Worm (Caenorhabditis elegans): Measurements from ENCODE around the gene rsp-2.
A peak's percentile ranks its signal among the peaks of the same experiment; 100 is the strongest.

Gene rsp-2

DNA sequence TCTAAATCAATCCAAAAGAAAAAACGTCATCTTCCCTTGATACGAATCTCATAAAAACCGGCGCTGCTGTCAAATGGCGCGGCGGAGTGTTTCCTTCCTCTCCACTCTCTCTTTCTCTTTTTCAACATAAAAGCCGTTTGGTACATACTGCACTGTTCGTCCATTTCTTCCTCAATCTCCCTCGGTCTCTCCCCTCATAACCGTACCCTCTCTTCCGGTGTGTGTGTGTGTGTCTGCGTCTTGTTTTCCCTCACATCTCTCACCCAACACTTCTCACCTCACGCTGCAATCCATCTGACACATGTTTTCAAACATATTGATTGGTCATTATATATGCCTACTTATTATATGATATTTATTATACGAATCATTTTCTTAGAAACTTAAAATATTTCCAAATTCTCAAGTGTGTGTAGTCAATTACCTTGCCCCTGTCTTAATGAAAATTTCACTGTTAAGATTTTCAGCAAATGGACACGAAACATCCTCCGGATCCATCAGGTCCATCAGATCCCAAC lies 11.7 kb upstream of the rsp-2 start, which contains the start of the genes aars-1 and rga-1:
TSS of gene aars-1 (minus strand) at position 71 of the 518 bp plus-strand sequence.
TSS of gene rga-1 (plus strand) at position 468 of the 518 bp plus-strand sequence.
- TF ChIP-seq nhr-12 (tag; optimal IDR thresholded peaks at IDR 0.05), result no peak
- no peak for TF ChIP-seq fkh-10 (GFP tag; optimal IDR thresholded peaks at IDR 0.05)
- TF ChIP-seq lir-3 (tag; optimal IDR thresholded peaks at IDR 0.05; ENCODE audit: poor library complexity), result peak; percentile 32
- peak; percentile 28 to 57 for TF ChIP-seq lsy-2 (tag; optimal IDR thresholded peaks at IDR 0.05)
- TF ChIP-seq fkh-8 (tag; optimal IDR thresholded peaks at IDR 0.05), result no peak
- peak in 1 of 2 experiments; percentile 16 for TF ChIP-seq ztf-11 (tag; optimal IDR thresholded peaks at IDR 0.05)
- peak; percentile 14 for TF ChIP-seq skn-1 (tag; optimal IDR thresholded peaks at IDR 0.05)
- peak; percentile 87 for TF ChIP-seq lin-14 (GFP tag; optimal IDR thresholded peaks at IDR 0.05)
- TF ChIP-seq ama-1 (optimal IDR thresholded peaks at IDR 0.05), result no peak
- TF ChIP-seq F16B12.6 (tag; optimal IDR thresholded peaks at IDR 0.05), result no peak
- TF ChIP-seq snu-23 (GFP tag; optimal IDR thresholded peaks at IDR 0.05), result peak; percentile 60
- peak in 1 of 2 experiments; percentile 49 for TF ChIP-seq mdl-1 (tag; optimal IDR thresholded peaks at IDR 0.05)
- TF ChIP-seq aly-2 (tag; optimal IDR thresholded peaks at IDR 0.05), result no peak
- no peak for TF ChIP-seq hlh-17 (GFP tag; optimal IDR thresholded peaks at IDR 0.05; ENCODE audit: borderline replicate concordance)
- TF ChIP-seq xbp-1 (tag; optimal IDR thresholded peaks at IDR 0.05), result peak; percentile 24
- TF ChIP-seq unc-86 (tag; optimal IDR thresholded peaks at IDR 0.05), result no peak
- TF ChIP-seq blmp-1 (tag; optimal IDR thresholded peaks at IDR 0.05), result peak; percentile 88
- TF ChIP-seq jun-1 (tag; optimal IDR thresholded peaks at IDR 0.05), result peak; percentile 42
- TF ChIP-seq sup-37 (GFP tag; optimal IDR thresholded peaks at IDR 0.05), result no peak
- peak; percentile 57 for TF ChIP-seq nhr-71 (tag; optimal IDR thresholded peaks at IDR 0.05)
- TF ChIP-seq sox-4 (tag; optimal IDR thresholded peaks at IDR 0.05), result no peak
- peak; percentile 61 for TF ChIP-seq rnt-1 (tag; optimal IDR thresholded peaks at IDR 0.05)
- TF ChIP-seq mep-1 (tag; optimal IDR thresholded peaks at IDR 0.05), result peak; percentile 76
- TF ChIP-seq swsn-7 (tag; optimal IDR thresholded peaks at IDR 0.05), result peak; percentile 24
- peak; percentile 8 for TF ChIP-seq elt-2 (tag; optimal IDR thresholded peaks at IDR 0.05)
- no peak for TF ChIP-seq ztf-4 (tag; optimal IDR thresholded peaks at IDR 0.05)
- peak in 2 of 3 experiments; percentile 26 to 44 for TF ChIP-seq dpl-1 (GFP tag; optimal IDR thresholded peaks at IDR 0.05)
- TF ChIP-seq ceh-82 (tag; optimal IDR thresholded peaks at IDR 0.05), result peak in 1 of 3 experiments; percentile 52
- no peak for TF ChIP-seq ces-1 (GFP tag; optimal IDR thresholded peaks at IDR 0.05)
- TF ChIP-seq nhr-77 (tag; optimal IDR thresholded peaks at IDR 0.05), result peak; percentile 16
- TF ChIP-seq efl-1 (optimal IDR thresholded peaks at IDR 0.05), result peak; percentile 41 to 47
- TF ChIP-seq efl-1 (GFP tag; optimal IDR thresholded peaks at IDR 0.05 in 1 of 2), result peak; percentile 29 to 91
- peak; percentile 83 for TF ChIP-seq nhr-85 (tag)
- TF ChIP-seq nhr-90 (tag; optimal IDR thresholded peaks at IDR 0.05; ENCODE audit: poor library complexity), result peak; percentile 10
- TF ChIP-seq lin-35 (GFP tag; optimal IDR thresholded peaks at IDR 0.05), result peak in 1 of 2 experiments; percentile 62
- TF ChIP-seq nhr-237 (tag; optimal IDR thresholded peaks at IDR 0.05), result no peak
- TF ChIP-seq nhr-28 (tag; optimal IDR thresholded peaks at IDR 0.05), result no peak
- TF ChIP-seq dsc-1 (tag; optimal IDR thresholded peaks at IDR 0.05), result peak; percentile 36
- peak; percentile 55 for TF ChIP-seq tbx-2 (tag; optimal IDR thresholded peaks at IDR 0.05)
- peak; percentile 33 for TF ChIP-seq nhr-19 (GFP tag; conservative IDR thresholded peaks at IDR 0.05)
- TF ChIP-seq nhr-47 (tag; optimal IDR thresholded peaks at IDR 0.05), result peak; percentile 16
- TF ChIP-seq nhr-20 (tag; optimal IDR thresholded peaks at IDR 0.05), result peak; percentile 68
- no peak for TF ChIP-seq unc-130 (tag; optimal IDR thresholded peaks at IDR 0.05)
- TF ChIP-seq elt-3 (tag; optimal IDR thresholded peaks at IDR 0.05), result peak in 3 of 6 experiments; percentile 5 to 57 (median 55)
- TF ChIP-seq snpc-4 (tag; optimal IDR thresholded peaks at IDR 0.05), result peak; percentile 8
